Worm (Caenorhabditis elegans) whole organism, L4 larva: Measurements from ENCODE around the gene pqn-92.

Experiments
- Y5F2A.4 ChIP-seq: fragments of 200-800 bp; sonication (Bioruptor generic); optimal IDR thresholded peaks from 2 replicates; lab custom pipeline; 2018; ENCODE audit warnings: mild to moderate bottlenecking, missing genetic modification characterization, missing compliant biosample characterization
- ZK546.5 ChIP-seq, 2 experiments: sonication (generic microtip); optimal IDR thresholded peaks; 2 replicates each; lab custom pipeline; 2017; ENCODE audit warnings: missing biosample characterization in 2 of 2, missing genetic modification characterization in 2 of 2
- aly-2 ChIP-seq: sonication (generic microtip); optimal IDR thresholded peaks from 2 replicates; lab custom pipeline; 2018; ENCODE audit warnings: missing biosample characterization, missing genetic modification characterization
- ceh-82 ChIP-seq: sonication (generic microtip); optimal IDR thresholded peaks from 2 replicates; lab custom pipeline; 2017; ENCODE audit warnings: missing biosample characterization, missing genetic modification characterization
- dve-1 ChIP-seq: sonication (generic microtip); optimal IDR thresholded peaks from 2 replicates; lab custom pipeline; 2017; ENCODE audit warnings: antibody characterized with exemption, mild to moderate bottlenecking, missing genetic modification characterization, missing compliant biosample characterization; ENCODE audit not compliant: insufficient read depth
- egl-27 ChIP-seq: sonication (generic microtip); optimal IDR thresholded peaks from 3 replicates; lab custom pipeline; 2017; ENCODE audit warnings: missing biosample characterization, missing genetic modification reagents, missing genetic modification characterization
- fkh-10 ChIP-seq: fragments of 150-350 bp; optimal IDR thresholded peaks from 2 replicates; lab custom pipeline; 2014; ENCODE audit warnings: missing biosample characterization, missing genetic modification reagents, missing genetic modification characterization
- mep-1 ChIP-seq: fragments of 150-350 bp; sonication (generic microtip); optimal IDR thresholded peaks from 3 replicates; lab custom pipeline; 2014; ENCODE audit warnings: missing biosample characterization, missing genetic modification characterization
- nhr-28 ChIP-seq: fragments of 150-350 bp; optimal IDR thresholded peaks from 2 replicates; lab custom pipeline; 2014; ENCODE audit warnings: missing biosample characterization, missing genetic modification characterization
- nhr-48 ChIP-seq: sonication (generic microtip); optimal IDR thresholded peaks from 2 replicates; lab custom pipeline; 2016; ENCODE audit warnings: mild to moderate bottlenecking, missing genetic modification characterization, missing compliant biosample characterization
- nhr-6 ChIP-seq: fragments of 150-350 bp; optimal IDR thresholded peaks from 2 replicates; lab custom pipeline; 2014; ENCODE audit warnings: missing biosample characterization, missing genetic modification characterization
- pha-4 ChIP-seq, 2 experiments: fragments of 150-350 bp in 1 of 2; fragments of 200-800 bp in 1 of 2; sonication (Bioruptor generic) in 1 of 2; IDR thresholded peaks in 1 of 2; optimal IDR thresholded peaks in 1 of 2; 2 replicates each; pipeline versions ENCODE4 v1.3.6 to Lab custom; 2014 to 2022; ENCODE audit warnings: missing genetic modification characterization in 2 of 2, missing genetic modification reagents in 2 of 2, missing biosample characterization in 1 of 2, missing compliant biosample characterization in 1 of 2
- unc-39 ChIP-seq: sonication (generic microtip); optimal IDR thresholded peaks from 2 replicates; lab custom pipeline; 2017; ENCODE audit warnings: missing biosample characterization, missing genetic modification characterization
- zag-1 ChIP-seq: fragments of 150-350 bp; optimal IDR thresholded peaks from 2 replicates; lab custom pipeline; 2014; ENCODE audit warnings: missing biosample characterization, missing genetic modification characterization

DNA sequence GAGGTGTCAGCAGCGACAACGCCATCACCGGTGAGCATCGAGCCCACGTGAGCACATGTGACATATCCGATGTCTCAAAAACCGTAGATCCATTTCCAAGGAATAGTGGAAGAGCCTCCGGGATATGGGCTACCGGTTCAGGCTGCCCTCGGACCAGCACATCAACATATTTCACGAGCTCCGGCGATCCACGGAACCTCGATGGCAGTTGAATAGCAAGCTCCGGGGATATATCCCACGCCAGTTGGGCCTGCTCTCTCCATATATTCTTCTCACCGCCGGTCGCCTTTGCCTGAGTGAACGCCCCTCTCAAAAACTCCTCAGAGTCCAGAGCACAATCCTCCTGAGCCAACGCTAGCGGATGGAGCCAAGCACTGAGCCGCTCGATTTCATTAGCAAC is 47.8 kb upstream of the pqn-92 start:
- TF ChIP-seq unc-39 (tag; lab: Kevin White, UChicago) (no peak), ZK546.5 (tag; optimal IDR thresholded peaks at IDR 0.05; lab: Kevin White, UChicago) (no peak), nhr-28 (tag; lab: Kevin White, UChicago) (no peak), ceh-82 (tag; lab: Kevin White, UChicago) (no peak), nhr-6 (no peak), zag-1 (tag; lab: Kevin White, UChicago) (no peak), egl-27 (tag; lab: Kevin White, UChicago) (no peak), aly-2 (tag; lab: Kevin White, UChicago) (no peak), pha-4 (GFP tag; IDR thresholded peaks at IDR 0.05; lab: Robert Waterston, UW) (no peak), pha-4 (tag; optimal IDR thresholded peaks at IDR 0.05; lab: Kevin White, UChicago) (no peak), dve-1 (tag; lab: Kevin White, UChicago) (no peak), fkh-10 (no peak), Y5F2A.4 (GFP tag; lab: Kevin White, UChicago) (no peak), nhr-48 (tag; lab: Kevin White, UChicago) (no peak), mep-1 (tag; lab: Kevin White, UChicago) (no peak)
